Fruit fly (Drosophila melanogaster): ENCODE measurements around the gene CG14711.

CG14711 gene

DNA sequence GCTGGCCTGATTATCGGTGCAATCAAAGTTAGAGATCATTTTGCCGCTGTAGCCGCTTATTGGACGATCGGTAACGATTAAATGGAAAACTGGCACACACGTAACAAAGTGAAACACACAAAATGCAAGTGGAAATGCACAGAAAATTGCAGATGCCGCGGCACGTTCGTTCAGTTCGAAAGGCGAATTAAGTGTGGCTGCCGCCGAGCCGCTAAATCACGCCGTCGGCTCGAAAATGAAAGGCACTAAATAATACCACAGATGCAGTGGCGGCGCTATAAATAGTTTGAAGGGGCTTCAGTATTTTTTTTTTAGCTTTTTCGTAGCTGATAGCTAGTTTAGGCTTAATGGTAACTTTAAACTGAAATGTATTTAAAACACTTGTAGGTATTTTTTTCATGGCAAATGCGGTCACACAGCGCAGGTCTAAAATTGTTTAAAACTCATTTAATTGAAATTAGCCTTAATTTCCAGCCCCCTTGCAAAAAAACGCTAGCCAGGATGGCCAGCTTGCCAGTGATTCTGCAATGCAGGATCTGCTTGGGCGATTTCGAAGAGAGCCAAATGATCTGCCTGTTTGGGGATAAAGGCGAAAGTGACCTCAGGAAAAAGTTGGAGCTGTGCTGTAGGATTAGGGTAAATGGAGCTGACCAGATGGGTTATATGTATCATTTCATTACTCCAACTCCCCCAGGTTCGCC, 3.3 kb upstream of the CG14711 start, which contains the start of the genes Jupiter and CG14710 (continued):
- TF ChIP-seq Lpt (GFP tag; optimal IDR thresholded peaks at IDR 0.05) (no peak), CG13296 (GFP tag; optimal IDR thresholded peaks at IDR 0.05) (peak; percentile 54), shn (GFP tag; optimal IDR thresholded peaks at IDR 0.05) (peak; percentile 83), zen2 (GFP tag; IDR thresholded peaks at IDR 0.05; ENCODE audit: partially characterized antibody) (no peak), NC2α (GFP tag; optimal IDR thresholded peaks at IDR 0.05) (peak; percentile 65), Pdp1 (GFP tag; optimal IDR thresholded peaks at IDR 0.05) (peak; percentile 78 to 89), CG10462 (GFP tag; optimal IDR thresholded peaks at IDR 0.05) (peak; percentile 39), lola (GFP tag; optimal IDR thresholded peaks at IDR 0.05) (peak in 1 of 3 experiments; percentile 35), CG5245 (GFP tag; optimal IDR thresholded peaks at IDR 0.05) (peak; percentile 31), CG3995 (GFP tag; optimal IDR thresholded peaks at IDR 0.05) (peak; percentile 20), Nf-YB (GFP tag; optimal IDR thresholded peaks at IDR 0.05) (peak; percentile 38), CG6254 (GFP tag; optimal IDR thresholded peaks at IDR 0.05) (no peak), CG43689 (GFP tag; IDR thresholded peaks at IDR 0.05) (no peak), slp2 (GFP tag; optimal IDR thresholded peaks at IDR 0.05) (peak; percentile 69), CG18764 (GFP tag; optimal IDR thresholded peaks at IDR 0.05) (peak; percentile 75), Fer3 (tag; optimal IDR thresholded peaks at IDR 0.05) (peak; percentile 28), gt (GFP tag; IDR thresholded peaks at IDR 0.05) (no peak), Dek (tag; optimal IDR thresholded peaks at IDR 0.05) (peak; percentile 66), Hey (tag; optimal IDR thresholded peaks at IDR 0.05) (no peak), Antp (GFP tag; optimal IDR thresholded peaks at IDR 0.05) (peak; percentile 90), Elba2 (GFP tag; optimal IDR thresholded peaks at IDR 0.05) (peak; percentile 46), CG12299 (tag; optimal IDR thresholded peaks at IDR 0.05) (peak; percentile 57), CG1529 (GFP tag; optimal IDR thresholded peaks at IDR 0.05) (no peak), bcd (GFP tag; optimal IDR thresholded peaks at IDR 0.05) (peak; percentile 70), Bteb2 (GFP tag; optimal IDR thresholded peaks at IDR 0.05) (peak; percentile 71), dan (GFP tag; IDR thresholded peaks at IDR 0.05) (no peak), kni (GFP tag; optimal IDR thresholded peaks at IDR 0.05) (peak; percentile 31), chm (GFP tag; IDR thresholded peaks at IDR 0.05) (peak; percentile 68), CG10543 (GFP tag; optimal IDR thresholded peaks at IDR 0.05) (peak; percentile 61), CG13624 (GFP tag; optimal IDR thresholded peaks at IDR 0.05) (peak; percentile 89), NFAT (GFP tag; IDR thresholded peaks at IDR 0.05) (peak; percentile 88), otp (GFP tag; IDR thresholded peaks at IDR 0.05) (peak; percentile 60; the same call in 2 of the 3 replicates), gsb (GFP tag; IDR thresholded peaks at IDR 0.05) (peak; percentile 51; the same call in 1 of the 2 replicates), nau (GFP tag; optimal IDR thresholded peaks at IDR 0.05) (no peak), Spps (tag; optimal IDR thresholded peaks at IDR 0.05) (no peak), CG17359 (tag; optimal IDR thresholded peaks at IDR 0.05) (peak; percentile 50), D19A (tag; optimal IDR thresholded peaks at IDR 0.05) (peak; percentile 23), CG18262 (tag; optimal IDR thresholded peaks at IDR 0.05) (peak; percentile 5), CG2678 (tag; optimal IDR thresholded peaks at IDR 0.05) (peak; percentile 59), Nf-YC (tag; optimal IDR thresholded peaks at IDR 0.05) (peak; percentile 58), Hsf (GFP tag; optimal IDR thresholded peaks at IDR 0.05) (peak; percentile 82), dmrt11E (tag; optimal IDR thresholded peaks at IDR 0.05) (peak; percentile 53), onecut (GFP tag; IDR thresholded peaks at IDR 0.05) (peak; percentile 11; the same call in 1 of the 2 replicates), NC2β (GFP tag; optimal IDR thresholded peaks at IDR 0.05) (peak; percentile 87), CG10274 (GFP tag; optimal IDR thresholded peaks at IDR 0.05) (no peak), Camta (GFP tag; optimal IDR thresholded peaks at IDR 0.05) (peak; percentile 27), CG2120 (GFP tag; optimal IDR thresholded peaks at IDR 0.05) (peak; percentile 90), CHES-1-like (GFP tag; optimal IDR thresholded peaks at IDR 0.05) (peak; percentile 90), zf30C (GFP tag; optimal IDR thresholded peaks at IDR 0.05) (peak; percentile 13)

Data from whole organism, embryonic.